Fruit fly (Drosophila melanogaster) whole organism, wandering third instar larva: ENCODE measurements around the gene CG5608.

Experiments
- Dfd ChIP-seq: fragments of >200 bp; optimal IDR thresholded peaks from 2 replicates; lab custom pipeline; 2017; ENCODE audit warnings: missing biosample characterization, missing genetic modification characterization
- Rel ChIP-seq, 2 experiments: fragments of 200-800 bp; sonication (Bioruptor generic) in 1 of 2; optimal IDR thresholded peaks; 2 replicates in 1 of 2; 3 replicates in 1 of 2; lab custom pipeline; 2016 to 2019; ENCODE audit warnings: mild to moderate bottlenecking in 2 of 2, missing biosample characterization in 2 of 2, missing genetic modification characterization in 2 of 2, moderate library complexity in 1 of 2
- Sp1 ChIP-seq: fragments of 200-800 bp; sonication (Bioruptor generic); optimal IDR thresholded peaks from 3 replicates; lab custom pipeline; 2019; ENCODE audit warnings: missing biosample characterization, mild to moderate bottlenecking, missing genetic modification characterization, moderate library complexity
- psq ChIP-seq: fragments of 200-800 bp; sonication (Bioruptor generic); optimal IDR thresholded peaks from 3 replicates; lab custom pipeline; 2017; ENCODE audit warnings: missing biosample characterization, mild to moderate bottlenecking, missing genetic modification characterization, moderate library complexity

The CG5608 gene

DNA sequence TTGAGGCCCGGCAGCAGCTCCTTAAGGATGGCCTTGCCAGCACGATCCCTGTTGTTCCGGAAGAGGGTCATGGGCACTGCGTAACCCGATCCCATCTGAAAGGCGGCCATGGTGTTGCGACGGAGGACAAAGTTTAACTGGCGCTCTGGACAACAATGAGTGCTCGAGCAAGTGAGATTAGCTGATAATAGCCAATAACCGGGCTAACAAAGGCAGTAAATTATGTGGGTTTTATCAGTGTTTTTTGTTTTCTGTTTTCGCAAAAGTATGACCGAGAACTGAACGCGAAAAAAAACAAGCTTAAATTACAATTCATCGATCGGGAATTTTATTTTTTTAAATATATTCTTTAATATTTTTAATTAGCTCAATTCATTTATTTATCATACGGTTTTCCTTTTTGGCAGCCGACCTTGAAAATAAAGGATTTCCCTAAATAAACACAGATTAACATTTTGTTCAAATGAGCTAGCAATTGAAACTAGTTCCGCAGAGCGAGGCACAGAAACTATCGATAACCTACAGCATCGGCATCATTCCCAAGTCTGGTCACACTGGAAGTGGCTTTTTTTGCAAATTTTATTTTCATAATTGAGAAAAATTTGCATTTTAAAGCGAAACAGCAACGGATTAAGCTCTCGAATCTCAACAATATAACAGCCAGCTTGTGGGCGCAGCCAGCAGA is 51.7 kb downstream of the CG5608 start, which contains the start of the genes Dip-C and pps:
TSS of gene Dip-C (minus strand) at position 486 of the 685 bp plus-strand sequence.
TSS of gene pps (plus strand) at position 555 of the 685 bp plus-strand sequence.
- TF ChIP-seq Dfd (no peak), Rel (GFP tag; optimal IDR thresholded peaks at IDR 0.05; lab: Kevin White, UChicago) (no peak), Rel (tag; optimal IDR thresholded peaks at IDR 0.05; lab: Kevin White, UChicago) (peak; percentile 83), Sp1 (GFP tag; lab: Kevin White, UChicago) (peak; percentile 26), psq (GFP tag; lab: Kevin White, UChicago) (peak; percentile 4)
- TF ChIP-seq, all 38 proteins: peak for 3
